Worm (Caenorhabditis elegans) whole organism, young adult: ENCODE measurements around the gene col-85.

ENCODE experiments used
- B0261.1 ChIP-seq: sonication (generic microtip); optimal IDR thresholded peaks from 2 replicates; lab custom pipeline; 2016; ENCODE audit warnings: mild to moderate bottlenecking, missing genetic modification characterization, moderate library complexity, missing compliant biosample characterization
- C17E4.6 ChIP-seq: fragments of 200-800 bp; sonication (Bioruptor generic); IDR thresholded peaks from 2 replicates; pipeline ENCODE4 v1.3.6; 2022; ENCODE audit warnings: missing genetic modification reagents, missing genetic modification characterization, missing compliant biosample characterization
- F33H1.4 ChIP-seq: fragments of 200-800 bp; sonication (Bioruptor generic); IDR thresholded peaks from 2 replicates; pipeline ENCODE4 v1.3.6; 2022; ENCODE audit warnings: missing genetic modification reagents, missing genetic modification characterization, missing compliant biosample characterization
- F39B2.1 ChIP-seq: fragments of 200-800 bp; sonication (Bioruptor generic); IDR thresholded peaks from 2 replicates; pipeline ENCODE4 v1.3.6; 2022; ENCODE audit warnings: missing genetic modification reagents, missing genetic modification characterization, missing compliant biosample characterization
- F52B5.7 ChIP-seq: sonication (generic microtip); optimal IDR thresholded peaks from 2 replicates; lab custom pipeline; 2016; ENCODE audit warnings: mild to moderate bottlenecking, missing genetic modification characterization, missing compliant biosample characterization
- T26A5.8 ChIP-seq: sonication (generic microtip); optimal IDR thresholded peaks from 2 replicates; lab custom pipeline; 2016; ENCODE audit warnings: missing genetic modification characterization, missing compliant biosample characterization
- Y67H2A.10 ChIP-seq: fragments of 200-800 bp; sonication (Bioruptor generic); conservative IDR thresholded peaks from 2 replicates; pipeline ENCODE4 v1.3.6; 2022; ENCODE audit warnings: missing genetic modification reagents, missing genetic modification characterization, missing compliant biosample characterization
- Y79H2A.3 ChIP-seq: fragments of 200-800 bp; sonication (Bioruptor generic); conservative IDR thresholded peaks from 2 replicates; pipeline ENCODE4 v1.3.6; 2022; ENCODE audit warnings: missing genetic modification reagents, missing genetic modification characterization, missing compliant biosample characterization
- aptf-3 ChIP-seq: fragments of 200-800 bp; sonication (Bioruptor generic); IDR thresholded peaks from 2 replicates; pipeline ENCODE4 v1.3.6; 2022; ENCODE audit warnings: missing genetic modification characterization, missing compliant biosample characterization
- atf-7 ChIP-seq: sonication (generic microtip); optimal IDR thresholded peaks from 2 replicates; lab custom pipeline; 2017; ENCODE audit warnings: mild to moderate bottlenecking, missing genetic modification characterization, missing compliant biosample characterization
- athp-1 ChIP-seq: sonication (generic microtip); optimal IDR thresholded peaks from 2 replicates; lab custom pipeline; 2017; ENCODE audit warnings: mild to moderate bottlenecking, missing genetic modification characterization, missing compliant biosample characterization
- attf-3 ChIP-seq: fragments of 200-800 bp; sonication (Bioruptor generic); conservative IDR thresholded peaks from 2 replicates; pipeline ENCODE4 v1.3.6; 2022; ENCODE audit warnings: missing genetic modification reagents, missing genetic modification characterization, missing compliant biosample characterization
- bed-1 ChIP-seq: fragments of 200-800 bp; sonication (Bioruptor generic); IDR thresholded peaks from 2 replicates; pipeline ENCODE4 v1.3.6; 2022; ENCODE audit warnings: missing genetic modification reagents, missing genetic modification characterization, missing compliant biosample characterization
- cebp-2 ChIP-seq: fragments of 200-800 bp; sonication (Bioruptor generic); IDR thresholded peaks from 2 replicates; pipeline ENCODE4 v1.3.6; 2022; ENCODE audit warnings: missing genetic modification characterization, missing compliant biosample characterization
- ceh-27 ChIP-seq: fragments of 200-800 bp; sonication (Bioruptor generic); optimal IDR thresholded peaks from 2 replicates; lab custom pipeline; 2018; ENCODE audit warnings: mild to moderate bottlenecking, missing genetic modification characterization, moderate library complexity, missing compliant biosample characterization
- ceh-40 ChIP-seq: fragments of 200-800 bp; sonication (Bioruptor generic); IDR thresholded peaks from 2 replicates; pipeline ENCODE4 v1.3.6; 2022; ENCODE audit warnings: missing genetic modification characterization, missing compliant biosample characterization
- die-1 ChIP-seq: sonication (generic microtip); optimal IDR thresholded peaks from 2 replicates; lab custom pipeline; 2016; ENCODE audit warnings: missing genotype, mild to moderate bottlenecking, missing genetic modification characterization, missing compliant biosample characterization
- dox-1 ChIP-seq: fragments of 200-800 bp; sonication (Bioruptor generic); IDR thresholded peaks from 2 replicates; pipeline ENCODE4 v1.3.6; 2022; ENCODE audit warnings: missing genetic modification reagents, missing genetic modification characterization, missing compliant biosample characterization
- efl-1 ChIP-seq: fragments of 150-350 bp; optimal IDR thresholded peaks from 2 replicates; lab custom pipeline; 2014; ENCODE audit warnings: missing biosample characterization, missing genetic modification reagents, missing genetic modification characterization
- hlh-12 ChIP-seq: sonication (generic microtip); optimal IDR thresholded peaks from 2 replicates; lab custom pipeline; 2016; ENCODE audit warnings: missing genetic modification characterization, missing compliant biosample characterization
- hlh-26 ChIP-seq: fragments of 200-800 bp; sonication (Bioruptor generic); conservative IDR thresholded peaks from 2 replicates; pipeline ENCODE4 v1.3.6; 2022; ENCODE audit warnings: missing genetic modification reagents, missing genetic modification characterization, missing compliant biosample characterization
- lin-35 ChIP-seq, 3 experiments: fragments of 150-350 bp in 2 of 3; sonication (generic microtip) in 1 of 3; optimal IDR thresholded peaks; 2 replicates each; lab custom pipeline; 2014 to 2018; ENCODE audit warnings: missing biosample characterization in 3 of 3, missing genetic modification characterization in 3 of 3, missing genetic modification reagents in 3 of 3
- lin-40 ChIP-seq: sonication (generic microtip); optimal IDR thresholded peaks from 2 replicates; lab custom pipeline; 2016; ENCODE audit warnings: missing genetic modification characterization, mild to moderate bottlenecking, missing compliant biosample characterization, missing genotype, missing genetic modification reagents
- lir-1 ChIP-seq: fragments of 200-800 bp; sonication (Bioruptor generic); conservative IDR thresholded peaks from 2 replicates; pipeline ENCODE4 v1.3.6; 2022; ENCODE audit warnings: missing genetic modification reagents, missing genetic modification characterization, missing compliant biosample characterization
- lsl-1 ChIP-seq: fragments of 200-800 bp; sonication (Bioruptor generic); optimal IDR thresholded peaks from 2 replicates; lab custom pipeline; 2018; ENCODE audit warnings: mild to moderate bottlenecking, missing genetic modification characterization, moderate library complexity, missing compliant biosample characterization
- madf-3 ChIP-seq: fragments of 200-800 bp; sonication (Bioruptor generic); IDR thresholded peaks from 2 replicates; pipeline ENCODE4 v1.3.6; 2022; ENCODE audit warnings: missing genetic modification reagents, missing genetic modification characterization, missing compliant biosample characterization
- mes-4 ChIP-seq: sonication (generic microtip); optimal IDR thresholded peaks from 2 replicates; lab custom pipeline; 2016; ENCODE audit warnings: missing genotype, missing genetic modification characterization, missing compliant biosample characterization
- nhr-80 ChIP-seq: sonication (generic microtip); optimal IDR thresholded peaks from 2 replicates; lab custom pipeline; 2016; ENCODE audit warnings: missing genetic modification characterization, missing compliant biosample characterization
- pha-4 ChIP-seq: fragments of 150-350 bp; sonication (generic microtip); optimal IDR thresholded peaks from 2 replicates; lab custom pipeline; 2014; ENCODE audit warnings: missing biosample characterization, missing genetic modification reagents, missing genetic modification characterization
- rec-8 ChIP-seq, 2 experiments: sonication (generic microtip); optimal IDR thresholded peaks; 2 replicates each; lab custom pipeline; 2016; ENCODE audit warnings: mild to moderate bottlenecking in 2 of 2, missing genetic modification characterization in 2 of 2, missing genetic modification reagents in 2 of 2, missing genotype in 2 of 2, missing biosample characterization in 1 of 2, missing compliant biosample characterization in 1 of 2, moderate library complexity in 1 of 2
- sdz-38 ChIP-seq: sonication (generic microtip); optimal IDR thresholded peaks from 2 replicates; lab custom pipeline; 2016; ENCODE audit warnings: missing genotype, missing genetic modification characterization, missing compliant biosample characterization
- sea-2 ChIP-seq: fragments of 200-800 bp; sonication (Bioruptor generic); IDR thresholded peaks from 2 replicates; pipeline ENCODE4 v1.3.6; 2022; ENCODE audit warnings: missing genetic modification characterization, missing compliant biosample characterization
- snpc-1.3 ChIP-seq: sonication (generic microtip); optimal IDR thresholded peaks from 2 replicates; lab custom pipeline; 2017; ENCODE audit warnings: missing genetic modification characterization, mild to moderate bottlenecking, missing compliant biosample characterization, antibody characterized with exemption, moderate library complexity, missing genotype, missing genetic modification reagents; ENCODE audit not compliant: insufficient read depth
- sptf-2 ChIP-seq: fragments of 200-800 bp; sonication (Bioruptor generic); optimal IDR thresholded peaks from 2 replicates; lab custom pipeline; 2018; ENCODE audit warnings: mild to moderate bottlenecking, missing genetic modification characterization, missing compliant biosample characterization
- tlf-1 ChIP-seq: fragments of 200-800 bp; sonication (Bioruptor generic); optimal IDR thresholded peaks from 2 replicates; lab custom pipeline; 2018; ENCODE audit warnings: mild to moderate bottlenecking, missing genetic modification characterization, missing compliant biosample characterization
- unc-130 ChIP-seq: sonication (generic microtip); optimal IDR thresholded peaks from 2 replicates; lab custom pipeline; 2016; ENCODE audit warnings: missing genetic modification reagents, missing genetic modification characterization, missing compliant biosample characterization
- unc-62 ChIP-seq: fragments of 150-350 bp; optimal IDR thresholded peaks from 2 replicates; lab custom pipeline; 2014; ENCODE audit warnings: missing biosample characterization, missing genetic modification reagents, missing genetic modification characterization
- ztf-25 ChIP-seq: fragments of 200-800 bp; sonication (Bioruptor generic); IDR thresholded peaks from 2 replicates; pipeline ENCODE4 v1.3.6; 2022; ENCODE audit warnings: missing genetic modification reagents, missing genetic modification characterization, missing compliant biosample characterization
- ztf-3 ChIP-seq: fragments of 200-800 bp; sonication (Bioruptor generic); optimal IDR thresholded peaks from 2 replicates; lab custom pipeline; 2018; ENCODE audit warnings: mild to moderate bottlenecking, missing genetic modification characterization, missing compliant biosample characterization

The col-85 gene

ce11 chrII:12471138-12471855 is 23.6 kb downstream of the col-85 start, which contains the start of the genes F15A4.5 and phat-8:
TSS of gene F15A4.5 (minus strand) at chrII:12471238.
TSS of gene phat-8 (plus strand) at chrII:12471805.
- TF ChIP-seq C17E4.6: no peak
- no peak for TF ChIP-seq Y79H2A.3 (GFP tag; lab: Robert Waterston, UW)
- TF ChIP-seq aptf-3 (GFP tag; lab: Robert Waterston, UW): no peak
- TF ChIP-seq lir-1 (GFP tag; lab: Robert Waterston, UW): no peak

- TF ChIP-seq sea-2 (GFP tag; lab: Robert Waterston, UW): no peak
- TF ChIP-seq efl-1 (GFP tag; lab: Kevin White, UChicago): no peak
- no peak for TF ChIP-seq madf-3 (GFP tag; lab: Robert Waterston, UW)
- no peak for TF ChIP-seq pha-4 (tag; lab: Kevin White, UChicago)
- no peak for TF ChIP-seq Y67H2A.10 (GFP tag; lab: Robert Waterston, UW)
- no peak for TF ChIP-seq ceh-27 (GFP tag; lab: Kevin White, UChicago)
- TF ChIP-seq F39B2.1 (GFP tag; lab: Robert Waterston, UW): no peak
- no peak for TF ChIP-seq tlf-1
- TF ChIP-seq dox-1 (GFP tag; lab: Robert Waterston, UW): no peak
- TF ChIP-seq ceh-40 (GFP tag; lab: Robert Waterston, UW): no peak
- no peak for TF ChIP-seq nhr-80 (tag; lab: Kevin White, UChicago)
- TF ChIP-seq mes-4 (tag; lab: Kevin White, UChicago): no peak
- no peak for TF ChIP-seq aptf-3 (GFP tag; lab: Robert Waterston, UW)
- TF ChIP-seq lsl-1 (GFP tag; lab: Kevin White, UChicago): no peak
- TF ChIP-seq rec-8 (tag; optimal IDR thresholded peaks at IDR 0.05; lab: Kevin White, UChicago): no peak
These were observed 27.8 kb downstream of the col-85 start, which contains the start of gene srg-16 for ce11 chrII:12467047-12467446. TSS of gene srg-16 (plus strand) at chrII:12467133.

- TF ChIP-seq ztf-3 (no peak), B0261.1 (tag; lab: Kevin White, UChicago) (no peak), unc-62 (GFP tag; lab: Kevin White, UChicago) (no peak), T26A5.8 (tag; lab: Kevin White, UChicago) (no peak)
- TF ChIP-seq, all 124 proteins: peak for 0
These were observed 29.3 kb downstream of the col-85 start, which contains the start of gene sre-37 for ce11 chrII:12465557-12465956. TSS of gene sre-37 (plus strand) at chrII:12465857.

DNA sequence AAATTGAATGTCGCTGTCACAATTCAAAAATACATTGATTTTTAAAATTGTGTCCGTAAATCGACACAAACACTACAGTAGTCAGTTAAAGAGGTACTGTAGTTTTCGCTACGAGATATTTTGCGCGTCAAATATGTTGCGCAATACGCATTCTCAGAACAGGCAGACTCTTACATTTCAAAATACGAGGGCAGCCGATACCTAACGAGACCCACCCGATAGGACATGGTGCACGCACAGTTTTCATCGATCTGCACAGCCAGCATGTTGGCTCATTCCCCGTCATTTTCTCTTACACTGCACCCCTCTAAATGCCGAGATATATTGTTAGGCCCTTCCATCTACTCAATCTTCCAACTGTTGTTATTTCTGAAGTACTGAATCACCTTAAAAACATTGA is 32.7 kb downstream of the col-85 start, which contains the start of gene F15A4.2:
F15A4.2 (plus strand) TSS at position 301 of the 400 bp plus-strand sequence.
- TF ChIP-seq athp-1 (tag; lab: Kevin White, UChicago): no peak
- TF ChIP-seq ztf-25 (GFP tag; lab: Robert Waterston, UW): no peak
- TF ChIP-seq die-1 (tag; lab: Kevin White, UChicago): no peak
- TF ChIP-seq attf-3 (GFP tag; lab: Robert Waterston, UW): no peak
- no peak for TF ChIP-seq bed-1 (GFP tag; lab: Robert Waterston, UW)
- TF ChIP-seq F52B5.7: no peak
- TF ChIP-seq sptf-2 (GFP tag; lab: Kevin White, UChicago): no peak

ce11 chrII:12460602-12461453 is 34.1 kb downstream of the col-85 start, which contains the start of gene tag-280:
TSS of gene tag-280 (plus strand) at chrII:12460652.
- TF ChIP-seq lsl-1 (GFP tag; lab: Kevin White, UChicago) (peak; percentile 75), atf-7 (tag; lab: Kevin White, UChicago) (no peak), ztf-25 (GFP tag; lab: Robert Waterston, UW) (no peak), lir-1 (GFP tag; lab: Robert Waterston, UW) (no peak), die-1 (tag; lab: Kevin White, UChicago) (no peak), sdz-38 (tag; lab: Kevin White, UChicago) (no peak), snpc-1.3 (tag; lab: Kevin White, UChicago) (no peak), hlh-12 (no peak), lin-35 (GFP tag; optimal IDR thresholded peaks at IDR 0.05; lab: Kevin White, UChicago) (no peak), hlh-26 (no peak), unc-130 (GFP tag; lab: Kevin White, UChicago) (no peak), cebp-2 (GFP tag; lab: Robert Waterston, UW) (no peak), lin-40 (tag; lab: Kevin White, UChicago) (no peak), F33H1.4 (GFP tag; lab: Robert Waterston, UW) (peak; percentile 66)
